Worm (Caenorhabditis elegans): ENCODE measurements around the gene D2045.9.

The D2045.9 gene

ce11 chrIII:10461164-10461546, 13.9 kb upstream of the D2045.9 start, which contains the start of gene atx-2 (continued):
- peak; percentile 76 for TF ChIP-seq lsl-1 (GFP tag; optimal IDR thresholded peaks at IDR 0.05)
- peak; percentile 50; the same call in 1 of the 2 replicates for TF ChIP-seq B0019.2 (GFP tag; conservative IDR thresholded peaks at IDR 0.05)
- TF ChIP-seq pbrm-1 (GFP tag; IDR thresholded peaks at IDR 0.05), result peak; percentile 95
- TF ChIP-seq F10E7.11 (tag; optimal IDR thresholded peaks at IDR 0.05), result peak; percentile 66
- TF ChIP-seq somi-1 (GFP tag; optimal IDR thresholded peaks at IDR 0.05), result peak; percentile 66
- TF ChIP-seq lsy-27 (tag; optimal IDR thresholded peaks at IDR 0.05; ENCODE audit: borderline replicate concordance, insufficient read depth), result no peak
- TF ChIP-seq Y67H2A.10 (GFP tag; conservative IDR thresholded peaks at IDR 0.05), result peak; percentile 86
- peak; percentile 96 for TF ChIP-seq ZK185.1 (tag; optimal IDR thresholded peaks at IDR 0.05; ENCODE audit: poor library complexity, severe bottlenecking)
- 0 out of 2 replicates have a peak, but pooled peaks have one; percentile 87 for TF ChIP-seq F37B4.10 (GFP tag; IDR thresholded peaks at IDR 0.05)
- peak; percentile 84 for TF ChIP-seq K12H6.12 (tag; optimal IDR thresholded peaks at IDR 0.05)
- peak; percentile 69; the same call in 1 of the 2 replicates for TF ChIP-seq hsf-1 (GFP tag; IDR thresholded peaks at IDR 0.05)
- TF ChIP-seq zim-3 (tag; optimal IDR thresholded peaks at IDR 0.05), result peak; percentile 93
- peak; percentile 74; the same call in 1 of the 2 replicates for TF ChIP-seq cebp-2 (GFP tag; IDR thresholded peaks at IDR 0.05)
- peak; percentile 82 for TF ChIP-seq cebp-1 (GFP tag; IDR thresholded peaks at IDR 0.05)
- TF ChIP-seq cebp-1 (tag; optimal IDR thresholded peaks at IDR 0.05), result peak; percentile 95
- peak; percentile 89 for TF ChIP-seq madf-10 (tag; optimal IDR thresholded peaks at IDR 0.05)

- TF ChIP-seq ZK185.1 (tag; optimal IDR thresholded peaks at IDR 0.05; ENCODE audit: poor library complexity, severe bottlenecking), result no peak
- no peak for TF ChIP-seq tbp1 (GFP tag; optimal IDR thresholded peaks at IDR 0.05)
- TF ChIP-seq pbrm-1 (GFP tag; IDR thresholded peaks at IDR 0.05), result no peak
- TF ChIP-seq F49E8.2 (tag; optimal IDR thresholded peaks at IDR 0.05; ENCODE audit: insufficient read depth), result no peak
- TF ChIP-seq zfh-2 (GFP tag; conservative IDR thresholded peaks at IDR 0.05), result peak; percentile 56; the same call in 1 of the 2 replicates
- no peak for TF ChIP-seq ztf-22 (GFP tag; optimal IDR thresholded peaks at IDR 0.05)
Measured at ce11 chrIII:10462935-10463548, 12.0 kb upstream of the D2045.9 start.

ce11 chrIII:10463653-10464052, 11.4 kb upstream of the D2045.9 start:
- peak; percentile 45 for TF ChIP-seq nhr-80 (tag; optimal IDR thresholded peaks at IDR 0.05)
- peak; percentile 28 for TF ChIP-seq ztf-26 (tag; optimal IDR thresholded peaks at IDR 0.05)
- TF ChIP-seq mcd-1 (GFP tag; IDR thresholded peaks at IDR 0.05), result peak; percentile 24; the same call in 1 of the 2 replicates
- no peak for TF ChIP-seq F39B2.1 (GFP tag; IDR thresholded peaks at IDR 0.05)
- TF ChIP-seq xnd-1 (tag; optimal IDR thresholded peaks at IDR 0.05), result no peak
- no peak for TF ChIP-seq rpc-1 (optimal IDR thresholded peaks at IDR 0.05)
- TF ChIP-seq rpc-1 (tag; optimal IDR thresholded peaks at IDR 0.05), result no peak
- no peak for TF ChIP-seq athp-1 (tag; optimal IDR thresholded peaks at IDR 0.05)
- TF ChIP-seq lin-35 (GFP tag; optimal IDR thresholded peaks at IDR 0.05), result no peak
- TF ChIP-seq unc-130 (GFP tag; optimal IDR thresholded peaks at IDR 0.05), result no peak
- no peak for TF ChIP-seq attf-6 (GFP tag; IDR thresholded peaks at IDR 0.05)
- TF ChIP-seq rec-8 (tag; optimal IDR thresholded peaks at IDR 0.05), result no peak
- TF ChIP-seq snpc-1.1 (tag; optimal IDR thresholded peaks at IDR 0.05; ENCODE audit: insufficient read depth), result no peak
- TF ChIP-seq somi-1 (GFP tag; optimal IDR thresholded peaks at IDR 0.05), result no peak
- no peak for TF ChIP-seq nhr-120 (GFP tag; IDR thresholded peaks at IDR 0.05)
- no peak for TF ChIP-seq ama-1 (optimal IDR thresholded peaks at IDR 0.05)
- peak in 1 of 2 experiments; percentile 9 for TF ChIP-seq ama-1 (GFP tag; optimal IDR thresholded peaks at IDR 0.05)
- no peak for TF ChIP-seq F33H1.4 (GFP tag; IDR thresholded peaks at IDR 0.05)
- TF ChIP-seq ceh-91 (GFP tag; IDR thresholded peaks at IDR 0.05), result no peak
- no peak for TF ChIP-seq Y67H2A.10 (GFP tag; conservative IDR thresholded peaks at IDR 0.05)
- TF ChIP-seq Y79H2A.3 (GFP tag; conservative IDR thresholded peaks at IDR 0.05), result no peak
- no peak for TF ChIP-seq F57A8.1 (GFP tag; optimal IDR thresholded peaks at IDR 0.05)
- no peak for TF ChIP-seq ZK185.1 (tag; optimal IDR thresholded peaks at IDR 0.05; ENCODE audit: poor library complexity, severe bottlenecking)
- no peak for TF ChIP-seq pbrm-1 (GFP tag; IDR thresholded peaks at IDR 0.05)
- no peak for TF ChIP-seq ztf-22 (GFP tag; optimal IDR thresholded peaks at IDR 0.05)
- no peak; the same call in 1 of the 2 replicates for TF ChIP-seq nfyb-1 (GFP tag; IDR thresholded peaks at IDR 0.05)
- peak; percentile 18; the same call in 1 of the 2 replicates for TF ChIP-seq ekl-4 (GFP tag; IDR thresholded peaks at IDR 0.05)
- no peak for TF ChIP-seq madf-6 (GFP tag; IDR thresholded peaks at IDR 0.05)
- TF ChIP-seq cebp-1 (GFP tag; IDR thresholded peaks at IDR 0.05), result no peak; the same call in 1 of the 2 replicates
- peak; percentile 78 for TF ChIP-seq cebp-1 (tag; optimal IDR thresholded peaks at IDR 0.05)
